Fruit fly (Drosophila melanogaster): ENCODE measurements around the gene CG46383.
A peak's percentile ranks its signal among the peaks of the same experiment; 100 is the strongest.

The CG46383 gene

dm6 chr3R:15993815-15994572, 43.3 kb upstream of the CG46383 start (continued):
- TF ChIP-seq hb (GFP tag; IDR thresholded peaks at IDR 0.05; ENCODE audit: partially characterized antibody) (0 out of 3 replicates have a peak, but pooled peaks have one; percentile 48), Drgx (GFP tag; IDR thresholded peaks at IDR 0.05) (peak; percentile 12; the same call in 1 of the 2 replicates), Med (GFP tag) (peak; percentile 62), Rfx (GFP tag; IDR thresholded peaks at IDR 0.05) (0 out of 2 replicates have a peak, but pooled peaks have one; percentile 9), CG16813 (GFP tag; IDR thresholded peaks at IDR 0.05; ENCODE audit: partially characterized antibody) (0 out of 3 replicates have a peak, but pooled peaks have one; percentile 20)

dm6 chr3R:15993139-15993804, 42.5 kb upstream of the CG46383 start:
- TF ChIP-seq CG34422 (GFP tag; IDR thresholded peaks at IDR 0.05) (peak; percentile 11; the same call in 1 of the 3 replicates), sug (tag; optimal IDR thresholded peaks at IDR 0.05) (peak; percentile 72), CG8359 (GFP tag; optimal IDR thresholded peaks at IDR 0.05; ENCODE audit: borderline replicate concordance) (peak; percentile 49), CG17361 (GFP tag; IDR thresholded peaks at IDR 0.05) (peak; percentile 63; the same call in 2 of the 3 replicates), CG13424 (tag; optimal IDR thresholded peaks at IDR 0.05) (peak; percentile 12), fd102C (GFP tag; optimal IDR thresholded peaks at IDR 0.05) (no peak), ash1 (GFP tag; optimal IDR thresholded peaks at IDR 0.05) (peak; percentile 97), ftz-f1 (GFP tag; optimal IDR thresholded peaks at IDR 0.05) (peak; percentile 93), CG34376 (GFP tag; optimal IDR thresholded peaks at IDR 0.05) (peak; percentile 71), sna (GFP tag; IDR thresholded peaks at IDR 0.05; ENCODE audit: partially characterized antibody) (peak; percentile 56), disco-r (GFP tag; optimal IDR thresholded peaks at IDR 0.05) (no peak), ci (GFP tag; IDR thresholded peaks at IDR 0.05) (peak; percentile 23; the same call in 1 of the 3 replicates), HmgD (GFP tag; optimal IDR thresholded peaks at IDR 0.05) (no peak), chinmo (GFP tag; IDR thresholded peaks at IDR 0.05; ENCODE audit: partially characterized antibody) (peak; percentile 93; the same call in 3 of the 4 replicates), Adf1 (GFP tag; IDR thresholded peaks at IDR 0.05) (peak; percentile 80), CG2712 (tag; optimal IDR thresholded peaks at IDR 0.05) (peak; percentile 47), HmgZ (tag; optimal IDR thresholded peaks at IDR 0.05) (peak; percentile 81), CoRest (tag; optimal IDR thresholded peaks at IDR 0.05) (peak; percentile 22), CG8765 (GFP tag; IDR thresholded peaks at IDR 0.05) (peak; percentile 56; the same call in 1 of the 2 replicates), nom (GFP tag; optimal IDR thresholded peaks at IDR 0.05) (peak; percentile 31), Pdp1 (GFP tag; optimal IDR thresholded peaks at IDR 0.05) (peak in 1 of 2 experiments; percentile 15), Deaf1 (tag; optimal IDR thresholded peaks at IDR 0.05) (peak; percentile 55), CG12391 (tag; optimal IDR thresholded peaks at IDR 0.05) (peak; percentile 32), chm (GFP tag; IDR thresholded peaks at IDR 0.05) (peak; percentile 40; the same call in 1 of the 2 replicates), CG17328 (GFP tag; IDR thresholded peaks at IDR 0.05) (no peak), ranshi (GFP tag; IDR thresholded peaks at IDR 0.05) (peak; percentile 36; the same call in 1 of the 2 replicates), vvl (GFP tag; IDR thresholded peaks at IDR 0.05) (peak; percentile 75), BEAF-32 (GFP tag; optimal IDR thresholded peaks at IDR 0.05) (no peak), Ada2b (GFP tag; IDR thresholded peaks at IDR 0.05) (peak; percentile 19; the same call in 1 of the 2 replicates), CG12071 (GFP tag; optimal IDR thresholded peaks at IDR 0.05) (peak; percentile 2), Dek (tag; optimal IDR thresholded peaks at IDR 0.05) (no peak), tgo (GFP tag; IDR thresholded peaks at IDR 0.05) (peak; percentile 23; the same call in 1 of the 3 replicates), Xrp1 (GFP tag; IDR thresholded peaks at IDR 0.05) (0 out of 2 replicates have a peak, but pooled peaks have one; percentile 17), GATAe (GFP tag; conservative IDR thresholded peaks at IDR 0.05) (peak; percentile 92), CG6175 (GFP tag; IDR thresholded peaks at IDR 0.05) (peak; percentile 79), CG31365 (tag; optimal IDR thresholded peaks at IDR 0.05) (no peak), esg (GFP tag; conservative IDR thresholded peaks at IDR 0.05) (no peak), CG3163 (GFP tag; optimal IDR thresholded peaks at IDR 0.05) (peak; percentile 98), psq (GFP tag; optimal IDR thresholded peaks at IDR 0.05) (peak; percentile 1), CG15479 (GFP tag; optimal IDR thresholded peaks at IDR 0.05) (peak; percentile 49)

All from whole organism, embryonic.